Fruit fly (Drosophila melanogaster) whole organism, embryonic: Measurements from ENCODE around the gene Tsp2A.
A peak's percentile ranks its signal among the peaks of the same experiment; 100 is the strongest.

Experiments used
- Atf6 ChIP-seq: fragments of 200-800 bp; sonication (Bioruptor generic); IDR thresholded peaks from 2 replicates; pipeline ENCODE4 v1.3.6; 2022; ENCODE audit warnings: missing biosample characterization, missing genetic modification characterization
- CG10543 ChIP-seq: fragments of 200-800 bp; sonication (Bioruptor generic); optimal IDR thresholded peaks from 3 replicates; lab custom pipeline; 2017; ENCODE audit warnings: missing biosample characterization, mild to moderate bottlenecking, missing genetic modification characterization, moderate library complexity
- CG12071 ChIP-seq: fragments of 200-800 bp; sonication (Bioruptor generic); optimal IDR thresholded peaks from 3 replicates; lab custom pipeline; 2018; ENCODE audit warnings: missing biosample characterization, mild to moderate bottlenecking, missing genetic modification characterization
- CG1233 ChIP-seq: fragments of 200-800 bp; sonication (Bioruptor generic); optimal IDR thresholded peaks from 4 replicates; lab custom pipeline; 2018; ENCODE audit warnings: missing biosample characterization, mild to moderate bottlenecking, missing genetic modification characterization
- CG12391 ChIP-seq: fragments of 200-800 bp; sonication (Bioruptor generic); optimal IDR thresholded peaks from 3 replicates; lab custom pipeline; 2018; ENCODE audit warnings: missing biosample characterization, mild to moderate bottlenecking, missing genetic modification characterization, moderate library complexity
- CG13287 ChIP-seq: fragments of 200-800 bp; sonication (Bioruptor generic); IDR thresholded peaks from 2 replicates; pipeline ENCODE4 v1.3.6; 2022; ENCODE audit warnings: missing biosample characterization, missing genetic modification characterization; ENCODE audit not compliant: partially characterized antibody
- CG14710 ChIP-seq: fragments of 200-800 bp; sonication (Bioruptor generic); optimal IDR thresholded peaks from 3 replicates; lab custom pipeline; 2019; ENCODE audit warnings: missing biosample characterization, mild to moderate bottlenecking, missing genetic modification characterization, moderate library complexity
- CG15073 ChIP-seq: fragments of 200-800 bp; sonication (Bioruptor generic); optimal IDR thresholded peaks from 2 replicates; lab custom pipeline; 2016; ENCODE audit warnings: missing biosample characterization, missing genetic modification characterization
- CG1602 ChIP-seq: fragments of 200-800 bp; sonication (Bioruptor generic); optimal IDR thresholded peaks from 3 replicates; lab custom pipeline; 2016; ENCODE audit warnings: missing biosample characterization, missing genetic modification characterization
- CG16863 ChIP-seq: fragments of 200-800 bp; sonication (Bioruptor generic); optimal IDR thresholded peaks from 3 replicates; lab custom pipeline; 2016; ENCODE audit warnings: missing biosample characterization, missing genetic modification characterization
- CG18599 ChIP-seq: fragments of 200-800 bp; sonication (Bioruptor generic); optimal IDR thresholded peaks from 3 replicates; lab custom pipeline; 2017; ENCODE audit warnings: missing biosample characterization, missing genetic modification characterization, mild to moderate bottlenecking, moderate library complexity, missing genetic modification reagents
- CG31441 ChIP-seq: fragments of 200-800 bp; sonication (Bioruptor generic); IDR thresholded peaks from 2 replicates; pipeline ENCODE4 v1.3.6; 2022; ENCODE audit warnings: missing biosample characterization, missing genetic modification characterization
- CG3847 ChIP-seq: fragments of 200-800 bp; sonication (Bioruptor generic); IDR thresholded peaks from 2 replicates; pipeline ENCODE4 v1.3.6; 2022; ENCODE audit warnings: missing biosample characterization, missing genetic modification characterization
- CG4282 ChIP-seq: fragments of 200-800 bp; sonication (Bioruptor generic); optimal IDR thresholded peaks from 2 replicates; lab custom pipeline; 2016; ENCODE audit warnings: missing biosample characterization, missing genetic modification characterization
- CG5245 ChIP-seq: fragments of 200-800 bp; sonication (Bioruptor generic); optimal IDR thresholded peaks from 3 replicates; lab custom pipeline; 2016; ENCODE audit warnings: missing biosample characterization, missing genetic modification characterization
- CG7839 ChIP-seq: fragments of 200-800 bp; sonication (Bioruptor generic); optimal IDR thresholded peaks from 3 replicates; lab custom pipeline; 2018; ENCODE audit warnings: missing biosample characterization, mild to moderate bottlenecking, missing genetic modification characterization, moderate library complexity
- CG8089 ChIP-seq: fragments of 200-800 bp; sonication (Bioruptor generic); optimal IDR thresholded peaks from 3 replicates; lab custom pipeline; 2016; ENCODE audit warnings: missing biosample characterization, missing genetic modification characterization
- CG8281 ChIP-seq: fragments of 200-800 bp; sonication (Bioruptor generic); optimal IDR thresholded peaks from 2 replicates; lab custom pipeline; 2018; ENCODE audit warnings: missing biosample characterization, mild to moderate bottlenecking, missing genetic modification characterization, moderate library complexity
- CG8359 ChIP-seq: fragments of 200-800 bp; sonication (Bioruptor generic); optimal IDR thresholded peaks from 2 replicates; lab custom pipeline; 2017; ENCODE audit warnings: missing biosample characterization, mild to moderate bottlenecking, missing genetic modification characterization, borderline replicate concordance
- CG8388 ChIP-seq: fragments of 200-800 bp; sonication (Bioruptor generic); optimal IDR thresholded peaks from 2 replicates; lab custom pipeline; 2019; ENCODE audit warnings: missing biosample characterization, mild to moderate bottlenecking, missing genetic modification characterization, moderate library complexity
- CG9797 ChIP-seq: fragments of 200-800 bp; sonication (Bioruptor generic); optimal IDR thresholded peaks from 3 replicates; lab custom pipeline; 2018; ENCODE audit warnings: missing biosample characterization, mild to moderate bottlenecking, missing genetic modification characterization
- CHES-1-like ChIP-seq: fragments of 200-800 bp; sonication (Bioruptor generic); optimal IDR thresholded peaks from 2 replicates; lab custom pipeline; 2016; ENCODE audit warnings: missing biosample characterization, missing genetic modification characterization
- CoRest ChIP-seq: fragments of 200-800 bp; sonication (Bioruptor generic); optimal IDR thresholded peaks from 3 replicates; lab custom pipeline; 2018; ENCODE audit warnings: missing biosample characterization, mild to moderate bottlenecking, missing genetic modification characterization, moderate library complexity
- D19A ChIP-seq: fragments of 200-800 bp; optimal IDR thresholded peaks from 3 replicates; lab custom pipeline; 2019; ENCODE audit warnings: missing biosample characterization, mild to moderate bottlenecking, missing genetic modification characterization, moderate library complexity
- Dad ChIP-seq: fragments of 200-800 bp; sonication (Bioruptor generic); optimal IDR thresholded peaks from 3 replicates; lab custom pipeline; 2016; ENCODE audit warnings: missing biosample characterization, missing genetic modification characterization
- Dfd ChIP-seq, 2 experiments: fragments of >200 bp; optimal IDR thresholded peaks; 2 replicates each; lab custom pipeline; 2017; ENCODE audit warnings: missing biosample characterization in 2 of 2, missing genetic modification characterization in 2 of 2
- H15 ChIP-seq: fragments of 200-800 bp; sonication (Bioruptor generic); IDR thresholded peaks from 3 replicates; pipeline ENCODE4 v1.3.6; 2022; ENCODE audit warnings: missing biosample characterization, missing genetic modification characterization
- Jarid2 ChIP-seq: fragments of 200-800 bp; sonication (Bioruptor generic); optimal IDR thresholded peaks from 3 replicates; lab custom pipeline; 2017; ENCODE audit warnings: mild to moderate bottlenecking, missing biosample characterization, missing genetic modification reagents, missing genetic modification characterization
- Lim3 ChIP-seq: fragments of 200-800 bp; sonication (Bioruptor generic); IDR thresholded peaks from 2 replicates; pipeline ENCODE4 v1.3.6; 2022; ENCODE audit warnings: missing biosample characterization, missing genetic modification characterization
- Myb ChIP-seq: fragments of 200-800 bp; sonication (Bioruptor generic); optimal IDR thresholded peaks from 2 replicates; lab custom pipeline; 2016; ENCODE audit warnings: missing biosample characterization, missing genetic modification characterization
- Nf-YA ChIP-seq: fragments of 200-800 bp; sonication (Bioruptor generic); IDR thresholded peaks from 2 replicates; pipeline ENCODE4 v1.3.6; 2022; ENCODE audit warnings: missing biosample characterization, missing genetic modification characterization
- Ravus ChIP-seq: fragments of 200-800 bp; sonication (Bioruptor generic); IDR thresholded peaks from 2 replicates; pipeline ENCODE4 v1.3.6; 2022; ENCODE audit warnings: missing biosample characterization, missing genetic modification characterization
- Six4 ChIP-seq: fragments of 200-800 bp; sonication (Bioruptor generic); optimal IDR thresholded peaks from 2 replicates; lab custom pipeline; 2016; ENCODE audit warnings: missing biosample characterization, missing genetic modification characterization
- Sry-β ChIP-seq: fragments of 200-800 bp; sonication (Bioruptor generic); optimal IDR thresholded peaks from 2 replicates; lab custom pipeline; 2018; ENCODE audit warnings: missing biosample characterization, mild to moderate bottlenecking, missing genetic modification characterization, moderate library complexity
- Sry-δ ChIP-seq: fragments of 200-800 bp; sonication (Bioruptor generic); optimal IDR thresholded peaks from 2 replicates; lab custom pipeline; 2016; ENCODE audit warnings: missing biosample characterization, missing genetic modification characterization
- bsh ChIP-seq, 2 experiments: fragments of 200-800 bp; sonication (Bioruptor generic); optimal IDR thresholded peaks; 2 replicates each; lab custom pipeline; 2017 to 2018; ENCODE audit warnings: mild to moderate bottlenecking in 2 of 2, missing biosample characterization in 2 of 2, missing genetic modification characterization in 2 of 2, moderate library complexity in 1 of 2
- dati ChIP-seq: fragments of 200-800 bp; sonication (Bioruptor generic); IDR thresholded peaks from 2 replicates; pipeline ENCODE4 v1.3.6; 2022; ENCODE audit warnings: missing biosample characterization, missing genetic modification characterization
- dpn ChIP-seq, 2 experiments: fragments of 200-800 bp; sonication (Bioruptor generic); optimal IDR thresholded peaks; 3 replicates each; lab custom pipeline; 2016; ENCODE audit warnings: missing biosample characterization in 2 of 2, missing genetic modification characterization in 2 of 2
- eve ChIP-seq, 2 experiments: fragments of >200 bp; optimal IDR thresholded peaks; 2 replicates each; lab custom pipeline; 2017; ENCODE audit warnings: missing biosample characterization in 2 of 2, missing genetic modification characterization in 2 of 2
- exex ChIP-seq: fragments of 200-800 bp; sonication (Bioruptor generic); optimal IDR thresholded peaks from 4 replicates; lab custom pipeline; 2018; ENCODE audit warnings: missing biosample characterization, mild to moderate bottlenecking, missing genetic modification characterization, moderate library complexity
- eyg ChIP-seq: fragments of 200-800 bp; sonication (Bioruptor generic); optimal IDR thresholded peaks from 3 replicates; lab custom pipeline; 2016; ENCODE audit warnings: missing biosample characterization, missing genetic modification characterization
- fd64A ChIP-seq: fragments of 200-800 bp; sonication (Bioruptor generic); optimal IDR thresholded peaks from 3 replicates; lab custom pipeline; 2018; ENCODE audit warnings: missing biosample characterization, mild to moderate bottlenecking, missing genetic modification characterization
- grau ChIP-seq: fragments of 200-800 bp; optimal IDR thresholded peaks from 3 replicates; lab custom pipeline; 2019; ENCODE audit warnings: missing biosample characterization, mild to moderate bottlenecking, missing genetic modification characterization, moderate library complexity
- knrl ChIP-seq: fragments of 200-800 bp; sonication (Bioruptor generic); IDR thresholded peaks from 3 replicates; pipeline ENCODE4 v1.3.6; 2022; ENCODE audit warnings: missing biosample characterization, missing genetic modification characterization; ENCODE audit not compliant: partially characterized antibody
- lilli ChIP-seq: fragments of 200-800 bp; sonication (Bioruptor generic); optimal IDR thresholded peaks from 3 replicates; lab custom pipeline; 2016; ENCODE audit warnings: missing biosample characterization, missing genetic modification characterization
- mirr ChIP-seq: fragments of 200-800 bp; sonication (Bioruptor generic); optimal IDR thresholded peaks from 3 replicates; lab custom pipeline; 2018; ENCODE audit warnings: missing biosample characterization, mild to moderate bottlenecking, missing genetic modification characterization
- onecut ChIP-seq: fragments of 200-800 bp; sonication (Bioruptor generic); IDR thresholded peaks from 2 replicates; pipeline ENCODE4 v1.3.6; 2022; ENCODE audit warnings: missing biosample characterization, missing genetic modification characterization
- p53 ChIP-seq: fragments of 200-800 bp; sonication (Bioruptor generic); optimal IDR thresholded peaks from 2 replicates; lab custom pipeline; 2016; ENCODE audit warnings: missing biosample characterization, missing genetic modification characterization
- schlank ChIP-seq: fragments of 200-800 bp; sonication (Bioruptor generic); optimal IDR thresholded peaks from 2 replicates; lab custom pipeline; 2018; ENCODE audit warnings: missing biosample characterization, mild to moderate bottlenecking, missing genetic modification characterization
- shn ChIP-seq: fragments of 200-800 bp; sonication (Bioruptor generic); optimal IDR thresholded peaks from 3 replicates; lab custom pipeline; 2016; ENCODE audit warnings: missing biosample characterization, missing genetic modification characterization
- sob ChIP-seq: fragments of 200-800 bp; sonication (Bioruptor generic); IDR thresholded peaks from 2 replicates; pipeline ENCODE4 v1.3.6; 2022; ENCODE audit warnings: missing biosample characterization, missing genetic modification characterization

Tsp2A gene

DNA sequence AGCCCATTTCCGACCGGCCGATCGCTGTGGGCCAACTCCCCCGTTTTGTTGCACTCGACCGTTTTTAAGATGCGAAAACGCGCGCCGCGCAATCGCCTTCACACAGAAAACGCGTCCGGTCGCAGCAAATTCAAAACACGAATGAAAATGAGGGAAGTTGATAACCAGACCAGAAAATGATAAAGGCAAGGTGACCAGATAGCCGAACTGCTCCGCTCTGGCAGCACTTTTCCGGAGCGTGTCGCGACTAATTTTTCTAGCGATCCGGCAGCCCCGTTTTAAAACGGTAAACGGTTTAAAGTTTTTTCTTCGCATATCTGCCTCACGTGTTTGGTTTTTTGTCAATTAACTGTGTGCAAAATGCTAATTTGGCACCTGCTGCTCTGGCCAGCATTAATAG lies 24.1 kb upstream of the Tsp2A start, which contains the start of gene DAAM:
Gene DAAM (minus strand): TSS at position 149 of the 400 bp plus-strand sequence.
- TF ChIP-seq CG8089 (GFP tag; lab: Kevin White, UChicago) (peak; percentile 7), bsh (GFP tag; optimal IDR thresholded peaks at IDR 0.05; lab: Kevin White, UChicago) (peak in 1 of 2 experiments; percentile 4), CG12071 (no peak), eyg (GFP tag; lab: Kevin White, UChicago) (no peak), CG16863 (GFP tag; lab: Kevin White, UChicago) (no peak), CG12391 (tag; lab: Kevin White, UChicago) (peak; percentile 47), lilli (GFP tag; lab: Kevin White, UChicago) (no peak), schlank (tag; lab: Kevin White, UChicago) (peak; percentile 35), shn (GFP tag; lab: Kevin White, UChicago) (peak; percentile 4), CG15073 (GFP tag; lab: Kevin White, UChicago) (no peak), CG13287 (GFP tag; lab: Robert Waterston, UW) (peak; percentile 61), Sry-δ (GFP tag; lab: Kevin White, UChicago) (no peak), sob (GFP tag; lab: Robert Waterston, UW) (peak; percentile 69), Lim3 (GFP tag; lab: Robert Waterston, UW) (no peak), CHES-1-like (GFP tag; lab: Kevin White, UChicago) (peak; percentile 61), Dfd (GFP tag; optimal IDR thresholded peaks at IDR 0.05; lab: Kevin White, UChicago) (no peak), onecut (GFP tag; lab: Robert Waterston, UW) (no peak), fd64A (GFP tag; lab: Kevin White, UChicago) (no peak), exex (tag; lab: Kevin White, UChicago) (no peak), Myb (GFP tag; lab: Kevin White, UChicago) (peak; percentile 99), CG1602 (GFP tag; lab: Kevin White, UChicago) (no peak), eve (GFP tag; optimal IDR thresholded peaks at IDR 0.05; lab: Kevin White, UChicago) (no peak), Sry-β (no peak), CG18599 (GFP tag; lab: Kevin White, UChicago) (peak; percentile 31), CG9797 (GFP tag; lab: Kevin White, UChicago) (peak; percentile 49), CG8388 (GFP tag; lab: Kevin White, UChicago) (no peak), CG8281 (no peak), Jarid2 (peak; percentile 35), CG14710 (tag; lab: Kevin White, UChicago) (peak; percentile 57), CG1233 (GFP tag; lab: Kevin White, UChicago) (peak; percentile 9), CG8359 (GFP tag; lab: Kevin White, UChicago) (peak; percentile 97), Six4 (GFP tag; lab: Kevin White, UChicago) (no peak), knrl (GFP tag; lab: Robert Waterston, UW) (peak; percentile 54), dpn (GFP tag; optimal IDR thresholded peaks at IDR 0.05; lab: Kevin White, UChicago) (peak; percentile 43 to 46), CG4282 (GFP tag; lab: Kevin White, UChicago) (peak; percentile 28), CG3847 (GFP tag; lab: Robert Waterston, UW) (peak; percentile 97), H15 (GFP tag; lab: Robert Waterston, UW) (peak; percentile 27; the same call in 1 of the 3 replicates), Nf-YA (GFP tag; lab: Robert Waterston, UW) (no peak), grau (no peak), CG31441 (GFP tag; lab: Robert Waterston, UW) (no peak), mirr (GFP tag; lab: Kevin White, UChicago) (peak; percentile 46), D19A (tag; lab: Kevin White, UChicago) (no peak), Atf6 (GFP tag; lab: Robert Waterston, UW) (peak; percentile 28; the same call in 1 of the 2 replicates), CG10543 (GFP tag; lab: Kevin White, UChicago) (peak; percentile 48), dati (GFP tag; lab: Robert Waterston, UW) (no peak), Ravus (no peak), p53 (peak; percentile 37), CG5245 (no peak), CG7839 (tag; lab: Kevin White, UChicago) (no peak), CoRest (tag; lab: Kevin White, UChicago) (peak; percentile 63), Dad (peak; percentile 24)
